Worm (Caenorhabditis elegans) whole organism, young adult: ENCODE results near the gene col-72.

Experiments used
- F10E7.11 ChIP-seq: sonication (generic microtip); optimal IDR thresholded peaks from 2 replicates; lab custom pipeline; 2017; ENCODE audit warnings: mild to moderate bottlenecking, missing genetic modification characterization, moderate library complexity, missing compliant biosample characterization
- F23B12.7 ChIP-seq: sonication (generic microtip); optimal IDR thresholded peaks from 2 replicates; lab custom pipeline; 2017; ENCODE audit warnings: missing genetic modification characterization, mild to moderate bottlenecking, missing compliant biosample characterization, antibody characterized with exemption, moderate library complexity; ENCODE audit not compliant: insufficient read depth
- F57A8.1 ChIP-seq: fragments of 200-800 bp; sonication (Bioruptor generic); optimal IDR thresholded peaks from 2 replicates; lab custom pipeline; 2018; ENCODE audit warnings: mild to moderate bottlenecking, missing genetic modification characterization, moderate library complexity, missing compliant biosample characterization
- K12H6.12 ChIP-seq: fragments of 200-800 bp; sonication (Bioruptor generic); optimal IDR thresholded peaks from 2 replicates; lab custom pipeline; 2018; ENCODE audit warnings: mild to moderate bottlenecking, missing genetic modification characterization, missing compliant biosample characterization
- T07F8.4 ChIP-seq: sonication (generic microtip); optimal IDR thresholded peaks from 2 replicates; lab custom pipeline; 2016; ENCODE audit warnings: mild to moderate bottlenecking, missing genetic modification characterization, moderate library complexity, missing compliant biosample characterization
- Y67H2A.10 ChIP-seq: fragments of 200-800 bp; sonication (Bioruptor generic); conservative IDR thresholded peaks from 2 replicates; pipeline ENCODE4 v1.3.6; 2022; ENCODE audit warnings: missing genetic modification reagents, missing genetic modification characterization, missing compliant biosample characterization
- Y95B8A.8 ChIP-seq: fragments of 200-800 bp; sonication (Bioruptor generic); IDR thresholded peaks from 2 replicates; pipeline ENCODE4 v1.3.6; 2022; ENCODE audit warnings: missing genetic modification reagents, missing genetic modification characterization, missing compliant biosample characterization
- attf-3 ChIP-seq: fragments of 200-800 bp; sonication (Bioruptor generic); conservative IDR thresholded peaks from 2 replicates; pipeline ENCODE4 v1.3.6; 2022; ENCODE audit warnings: missing genetic modification reagents, missing genetic modification characterization, missing compliant biosample characterization
- attf-5 ChIP-seq: fragments of 200-800 bp; sonication (Bioruptor generic); optimal IDR thresholded peaks from 2 replicates; lab custom pipeline; 2018; ENCODE audit warnings: mild to moderate bottlenecking, missing genetic modification characterization, missing compliant biosample characterization
- ceh-79 ChIP-seq: sonication (generic microtip); optimal IDR thresholded peaks from 2 replicates; lab custom pipeline; 2017; ENCODE audit warnings: mild to moderate bottlenecking, missing genetic modification characterization, missing compliant biosample characterization
- ceh-91 ChIP-seq: fragments of 200-800 bp; sonication (Bioruptor generic); IDR thresholded peaks from 2 replicates; pipeline ENCODE4 v1.3.6; 2022; ENCODE audit warnings: missing genetic modification reagents, missing genetic modification characterization, missing compliant biosample characterization
- dox-1 ChIP-seq: fragments of 200-800 bp; sonication (Bioruptor generic); IDR thresholded peaks from 2 replicates; pipeline ENCODE4 v1.3.6; 2022; ENCODE audit warnings: missing genetic modification reagents, missing genetic modification characterization, missing compliant biosample characterization
- dpff-1 ChIP-seq: sonication (generic microtip); optimal IDR thresholded peaks from 2 replicates; lab custom pipeline; 2017; ENCODE audit warnings: mild to moderate bottlenecking, missing genetic modification characterization, missing compliant biosample characterization
- dpl-1 ChIP-seq: fragments of 150-350 bp; optimal IDR thresholded peaks from 2 replicates; lab custom pipeline; 2014; ENCODE audit warnings: missing biosample characterization, missing genetic modification reagents, missing genetic modification characterization
- egl-18 ChIP-seq: fragments of 200-800 bp; sonication (Bioruptor generic); IDR thresholded peaks from 2 replicates; pipeline ENCODE4 v1.3.6; 2022; ENCODE audit warnings: missing genetic modification reagents, missing genetic modification characterization, missing compliant biosample characterization
- ets-4 ChIP-seq: fragments of 200-800 bp; sonication (Bioruptor generic); optimal IDR thresholded peaks from 2 replicates; lab custom pipeline; 2018; ENCODE audit warnings: mild to moderate bottlenecking, missing genetic modification characterization, missing compliant biosample characterization
- hmg-1.2 ChIP-seq: fragments of 200-800 bp; sonication (Bioruptor generic); IDR thresholded peaks from 2 replicates; pipeline ENCODE4 v1.3.6; 2022; ENCODE audit warnings: missing genetic modification reagents, missing genetic modification characterization, missing compliant biosample characterization
- let-526 ChIP-seq: fragments of 200-800 bp; sonication (Bioruptor generic); IDR thresholded peaks from 2 replicates; pipeline ENCODE4 v1.3.6; 2022; ENCODE audit warnings: missing genetic modification reagents, missing genetic modification characterization, missing compliant biosample characterization
- let-607 ChIP-seq, 2 experiments: fragments of 200-800 bp in 1 of 2; sonication (Bioruptor generic) in 1 of 2; sonication (generic microtip) in 1 of 2; optimal IDR thresholded peaks; 2 replicates each; lab custom pipeline; 2016 to 2018; ENCODE audit warnings: mild to moderate bottlenecking in 2 of 2, missing compliant biosample characterization in 2 of 2, missing genetic modification characterization in 2 of 2, moderate library complexity in 2 of 2, missing genotype in 1 of 2
- lin-40 ChIP-seq: sonication (generic microtip); optimal IDR thresholded peaks from 2 replicates; lab custom pipeline; 2016; ENCODE audit warnings: missing genetic modification characterization, mild to moderate bottlenecking, missing compliant biosample characterization, missing genotype, missing genetic modification reagents
- lir-1 ChIP-seq: fragments of 200-800 bp; sonication (Bioruptor generic); conservative IDR thresholded peaks from 2 replicates; pipeline ENCODE4 v1.3.6; 2022; ENCODE audit warnings: missing genetic modification reagents, missing genetic modification characterization, missing compliant biosample characterization
- madf-10 ChIP-seq: sonication (generic microtip); optimal IDR thresholded peaks from 2 replicates; lab custom pipeline; 2016; ENCODE audit warnings: mild to moderate bottlenecking, missing genetic modification characterization, missing compliant biosample characterization
- nfya-1 ChIP-seq: sonication (generic microtip); optimal IDR thresholded peaks from 2 replicates; lab custom pipeline; 2017; ENCODE audit warnings: antibody characterized with exemption, missing compliant biosample characterization, missing genetic modification characterization, borderline replicate concordance; ENCODE audit not compliant: insufficient read depth
- nhr-179 ChIP-seq: sonication (generic microtip); optimal IDR thresholded peaks from 2 replicates; lab custom pipeline; 2016; ENCODE audit warnings: mild to moderate bottlenecking, missing genetic modification characterization, missing compliant biosample characterization
- rcor-1 ChIP-seq: fragments of 200-800 bp; sonication (Bioruptor generic); IDR thresholded peaks from 2 replicates; pipeline ENCODE4 v1.3.6; 2022; ENCODE audit warnings: missing genetic modification reagents, missing genetic modification characterization, missing compliant biosample characterization
- sea-2 ChIP-seq: fragments of 200-800 bp; sonication (Bioruptor generic); IDR thresholded peaks from 2 replicates; pipeline ENCODE4 v1.3.6; 2022; ENCODE audit warnings: missing genetic modification characterization, missing compliant biosample characterization
- snpc-1.1 ChIP-seq: sonication (generic microtip); optimal IDR thresholded peaks from 2 replicates; lab custom pipeline; 2017; ENCODE audit warnings: missing genetic modification characterization, mild to moderate bottlenecking, missing compliant biosample characterization, antibody characterized with exemption, moderate library complexity, missing genotype, missing genetic modification reagents; ENCODE audit not compliant: insufficient read depth
- snpc-3.4 ChIP-seq: sonication (generic microtip); optimal IDR thresholded peaks from 2 replicates; lab custom pipeline; 2017; ENCODE audit warnings: missing genetic modification characterization, mild to moderate bottlenecking, missing compliant biosample characterization, antibody characterized with exemption, moderate library complexity, missing genotype, missing genetic modification reagents
- somi-1 ChIP-seq: fragments of 200-800 bp; sonication (Bioruptor generic); optimal IDR thresholded peaks from 2 replicates; lab custom pipeline; 2018; ENCODE audit warnings: mild to moderate bottlenecking, missing genetic modification characterization, missing compliant biosample characterization
- ztf-18 ChIP-seq: sonication (generic microtip); optimal IDR thresholded peaks from 2 replicates; lab custom pipeline; 2016; ENCODE audit warnings: missing genotype, mild to moderate bottlenecking, missing genetic modification characterization, missing compliant biosample characterization

Gene col-72

ce11 chrII:3518961-3519544 lies 4.9 kb downstream of the col-72 start, which contains the start of gene clec-126 (continued):
- peak; percentile 77 for TF ChIP-seq somi-1 (GFP tag; lab: Kevin White, UChicago)
- TF ChIP-seq attf-3 (GFP tag; lab: Robert Waterston, UW) = peak; percentile 62; the same call in 1 of the 2 replicates
- peak; percentile 94 for TF ChIP-seq lin-40
- TF ChIP-seq snpc-3.4 (tag; lab: Kevin White, UChicago) = peak; percentile 62
- TF ChIP-seq ztf-18 (tag; lab: Kevin White, UChicago) = peak; percentile 77
- peak; percentile 77 for TF ChIP-seq hmg-1.2
- TF ChIP-seq let-607 (tag; optimal IDR thresholded peaks at IDR 0.05; lab: Kevin White, UChicago) = peak; percentile 11 to 75
- TF ChIP-seq F57A8.1 (GFP tag; lab: Kevin White, UChicago) = peak; percentile 54
- no peak for TF ChIP-seq let-526
- peak; percentile 90 for TF ChIP-seq T07F8.4 (tag; lab: Kevin White, UChicago)
- TF ChIP-seq sea-2 (GFP tag; lab: Robert Waterston, UW) = no peak
- TF ChIP-seq nfya-1 = no peak
- peak; percentile 80 for TF ChIP-seq attf-5 (GFP tag; lab: Kevin White, UChicago)
- TF ChIP-seq dox-1 (GFP tag; lab: Robert Waterston, UW) = peak; percentile 89
- TF ChIP-seq rcor-1 = peak; percentile 59; the same call in 1 of the 2 replicates
- peak; percentile 62 for TF ChIP-seq K12H6.12 (tag; lab: Kevin White, UChicago)
- 0 out of 2 replicates have a peak, but pooled peaks have one; percentile 49 for TF ChIP-seq lir-1 (GFP tag; lab: Robert Waterston, UW)
- TF ChIP-seq ceh-79 (tag; lab: Kevin White, UChicago) = peak; percentile 49

ce11 chrII:3516175-3516574 lies 7.8 kb downstream of the col-72 start:
- TF ChIP-seq hmg-1.2 (peak; percentile 90), ceh-91 (GFP tag; lab: Robert Waterston, UW) (no peak)

- no peak for TF ChIP-seq dpl-1 (GFP tag; lab: Kevin White, UChicago)
- no peak for TF ChIP-seq F23B12.7 (tag; lab: Kevin White, UChicago)
- no peak for TF ChIP-seq nhr-179 (tag; lab: Kevin White, UChicago)
- TF ChIP-seq hmg-1.2 = peak; percentile 75
- TF ChIP-seq, all 124 proteins: peak for 1
Measured at ce11 chrII:3515384-3516053, 8.5 kb downstream of the col-72 start, which contains the start of the genes Y49F6B.14 and clec-125. Gene Y49F6B.14 (minus strand): TSS chrII:3515484. Gene clec-125 (plus strand): TSS chrII:3516003.

ce11 chrII:3514631-3515030 lies 9.4 kb downstream of the col-72 start, which contains the start of gene srz-5:
Gene srz-5 (minus strand): TSS chrII:3514731.
- TF ChIP-seq Y67H2A.10 (GFP tag; lab: Robert Waterston, UW) = no peak
- TF ChIP-seq madf-10 (tag; lab: Kevin White, UChicago) = no peak
- TF ChIP-seq T07F8.4 (tag; lab: Kevin White, UChicago) = no peak
- no peak for TF ChIP-seq dpff-1
- TF ChIP-seq egl-18 = no peak
- TF ChIP-seq F10E7.11 = no peak
- TF ChIP-seq, all 124 proteins: peak for 0

ce11 chrII:3512240-3512639 lies 11.8 kb downstream of the col-72 start, which contains the start of gene Y49F6B.19:
Gene Y49F6B.19 (minus strand): TSS chrII:3512340.
- TF ChIP-seq ets-4 (GFP tag; lab: Kevin White, UChicago) (no peak), snpc-1.1 (tag; lab: Kevin White, UChicago) (no peak), ceh-91 (GFP tag; lab: Robert Waterston, UW) (no peak), Y95B8A.8 (GFP tag; lab: Robert Waterston, UW) (no peak)
